Worm (Caenorhabditis elegans): ENCODE data around the gene gcy-32.
A peak's percentile ranks its signal among the peaks of the same experiment; 100 is the strongest.

The gcy-32 gene

DNA sequence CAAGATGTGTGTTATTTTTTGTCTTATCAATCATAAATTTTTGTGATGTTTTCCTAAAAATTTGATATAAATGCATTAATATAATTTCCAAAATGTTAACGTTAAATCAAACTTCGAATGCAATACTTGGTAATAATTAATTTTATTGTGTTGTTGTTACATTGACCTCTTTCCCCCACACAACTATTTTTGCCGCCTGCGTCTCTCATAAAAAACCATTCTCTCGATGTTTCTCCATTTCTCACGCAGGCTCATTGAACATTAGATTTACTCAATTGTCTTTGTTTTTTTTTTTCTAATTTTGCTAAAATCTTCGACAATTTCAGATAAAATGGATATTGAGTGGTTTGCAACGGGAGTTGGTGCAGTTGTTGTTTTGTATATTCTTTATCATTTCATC is 9.1 kb downstream of the gcy-32 start, which contains the start of gene stdh-1:
Gene stdh-1 (plus strand): TSS at position 327 of the 400 bp plus-strand sequence.
- TF ChIP-seq ces-1 (GFP tag; optimal IDR thresholded peaks at IDR 0.05) (peak; percentile 79), elt-1 (tag; optimal IDR thresholded peaks at IDR 0.05; ENCODE audit: borderline replicate concordance, insufficient read depth) (no peak)

DNA sequence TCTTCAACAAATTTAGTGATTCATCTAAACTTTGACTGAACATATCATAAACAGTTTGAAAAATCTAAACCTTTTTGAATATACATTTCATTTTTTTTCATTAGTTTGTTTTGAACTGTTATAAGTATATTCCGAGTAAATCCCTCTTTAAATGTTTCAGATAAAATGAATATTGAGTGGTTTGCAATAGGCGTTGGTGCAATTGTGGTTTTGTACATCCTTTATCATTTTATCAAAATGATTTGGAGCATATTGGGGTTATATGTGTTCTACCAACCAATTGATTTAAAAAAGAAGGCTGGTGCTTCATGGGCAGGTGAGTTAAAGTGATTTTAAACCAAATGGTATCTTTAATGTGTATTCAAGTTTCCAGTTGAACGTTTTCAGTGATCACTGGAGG is 10.8 kb downstream of the gcy-32 start, which contains the start of gene stdh-3:
Gene stdh-3 (plus strand): TSS at position 166 of the 400 bp plus-strand sequence.
- no peak for TF ChIP-seq nhr-12 (tag; optimal IDR thresholded peaks at IDR 0.05)
- TF ChIP-seq elt-1 (tag; optimal IDR thresholded peaks at IDR 0.05; ENCODE audit: borderline replicate concordance, insufficient read depth): no peak
- TF ChIP-seq drap-1 (GFP tag; optimal IDR thresholded peaks at IDR 0.05): no peak
- TF ChIP-seq bed-3 (GFP tag; optimal IDR thresholded peaks at IDR 0.05): no peak
- no peak for TF ChIP-seq ceh-83 (GFP tag; optimal IDR thresholded peaks at IDR 0.05)
- no peak for TF ChIP-seq ceh-43 (GFP tag; optimal IDR thresholded peaks at IDR 0.05)
- TF ChIP-seq zip-8 (tag; optimal IDR thresholded peaks at IDR 0.05): no peak
- TF ChIP-seq flh-1 (GFP tag; optimal IDR thresholded peaks at IDR 0.05): no peak
- no peak for TF ChIP-seq unc-62 (GFP tag; optimal IDR thresholded peaks at IDR 0.05)
- no peak for TF ChIP-seq nhr-2 (tag; optimal IDR thresholded peaks at IDR 0.05)
- no peak for TF ChIP-seq cnd-1 (tag; optimal IDR thresholded peaks at IDR 0.05)
- no peak for TF ChIP-seq mls-2 (tag; optimal IDR thresholded peaks at IDR 0.05)
- TF ChIP-seq ces-1 (GFP tag; optimal IDR thresholded peaks at IDR 0.05): no peak
- no peak for TF ChIP-seq blmp-1 (tag; optimal IDR thresholded peaks at IDR 0.05)
- TF ChIP-seq nhr-28 (tag; optimal IDR thresholded peaks at IDR 0.05): no peak
- TF ChIP-seq M03D4.4 (tag; optimal IDR thresholded peaks at IDR 0.05): no peak

DNA sequence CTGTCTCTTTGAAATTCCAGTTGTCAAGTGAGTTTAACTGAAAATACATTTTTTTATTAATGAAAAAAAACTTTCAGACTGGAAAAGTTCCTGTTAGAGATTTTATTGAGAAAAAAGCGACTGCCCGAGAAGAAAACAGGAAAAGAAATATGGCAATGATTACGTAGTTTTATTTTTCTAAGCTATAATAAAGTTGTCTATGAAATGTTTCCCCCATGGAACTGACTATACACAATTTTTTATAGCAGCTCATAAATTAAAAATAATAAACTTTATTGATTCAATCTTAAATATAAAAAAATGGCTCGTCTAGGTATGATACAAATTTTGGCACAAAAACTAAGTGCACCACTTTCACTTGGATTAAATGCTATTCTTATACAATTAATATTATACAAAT is 12.8 kb downstream of the gcy-32 start, which contains the start of gene C06B3.1:
Gene C06B3.1 (plus strand): TSS at position 301 of the 400 bp plus-strand sequence.
- TF ChIP-seq ham-2 (GFP tag; optimal IDR thresholded peaks at IDR 0.05) (no peak), flh-1 (GFP tag; optimal IDR thresholded peaks at IDR 0.05) (no peak), M03D4.4 (tag; optimal IDR thresholded peaks at IDR 0.05) (no peak), nhr-12 (tag; optimal IDR thresholded peaks at IDR 0.05) (no peak), cnd-1 (tag; optimal IDR thresholded peaks at IDR 0.05) (no peak), elt-1 (tag; optimal IDR thresholded peaks at IDR 0.05; ENCODE audit: borderline replicate concordance, insufficient read depth) (no peak), blmp-1 (tag; optimal IDR thresholded peaks at IDR 0.05) (no peak), bed-3 (GFP tag; optimal IDR thresholded peaks at IDR 0.05) (no peak), elt-3 (tag; optimal IDR thresholded peaks at IDR 0.05) (no peak), mab-5 (tag; optimal IDR thresholded peaks at IDR 0.05) (no peak), drap-1 (GFP tag; optimal IDR thresholded peaks at IDR 0.05) (no peak)

DNA sequence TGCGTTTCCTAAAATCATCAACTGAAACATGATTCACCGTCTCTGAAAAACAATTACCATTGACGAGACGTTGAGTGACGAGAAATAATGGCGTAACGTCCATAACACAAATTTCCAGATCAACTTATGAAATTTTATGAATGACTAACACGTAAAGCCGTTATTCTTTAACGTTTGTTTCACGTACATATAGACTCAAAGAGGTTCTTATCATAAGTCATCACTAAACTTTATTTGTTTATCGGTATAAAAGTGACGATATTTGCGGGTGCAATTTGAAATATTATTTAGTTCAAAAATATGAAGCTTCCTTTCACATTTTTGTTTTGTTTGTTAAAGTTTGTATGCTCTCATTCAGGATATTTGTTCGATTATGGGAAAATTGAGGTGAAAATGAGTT is 16.1 kb downstream of the gcy-32 start, which contains the start of gene oac-3:
Gene oac-3 (plus strand): TSS at position 301 of the 400 bp plus-strand sequence.
- TF ChIP-seq flh-1 (GFP tag; optimal IDR thresholded peaks at IDR 0.05): no peak
- no peak for TF ChIP-seq mab-5 (tag; optimal IDR thresholded peaks at IDR 0.05)
- no peak for TF ChIP-seq zip-8 (tag; optimal IDR thresholded peaks at IDR 0.05)
- TF ChIP-seq nhr-12 (tag; optimal IDR thresholded peaks at IDR 0.05): no peak
- no peak for TF ChIP-seq unc-39 (tag; optimal IDR thresholded peaks at IDR 0.05)
- no peak for TF ChIP-seq drap-1 (GFP tag; optimal IDR thresholded peaks at IDR 0.05)
- no peak for TF ChIP-seq sptf-1 (tag; optimal IDR thresholded peaks at IDR 0.05)
- no peak for TF ChIP-seq mls-2 (tag; optimal IDR thresholded peaks at IDR 0.05)
- TF ChIP-seq hlh-1 (tag; optimal IDR thresholded peaks at IDR 0.05): no peak
- TF ChIP-seq ceh-39 (tag; optimal IDR thresholded peaks at IDR 0.05): no peak
- TF ChIP-seq ceh-83 (GFP tag; optimal IDR thresholded peaks at IDR 0.05): no peak
- TF ChIP-seq nhr-28 (tag; optimal IDR thresholded peaks at IDR 0.05): no peak
- TF ChIP-seq ztf-11 (tag; optimal IDR thresholded peaks at IDR 0.05): no peak
- no peak for TF ChIP-seq nhr-2 (tag; optimal IDR thresholded peaks at IDR 0.05)
- TF ChIP-seq sem-2 (GFP tag; optimal IDR thresholded peaks at IDR 0.05): no peak
- no peak for TF ChIP-seq ceh-43 (GFP tag; optimal IDR thresholded peaks at IDR 0.05)
- TF ChIP-seq mep-1 (tag; optimal IDR thresholded peaks at IDR 0.05): no peak

DNA sequence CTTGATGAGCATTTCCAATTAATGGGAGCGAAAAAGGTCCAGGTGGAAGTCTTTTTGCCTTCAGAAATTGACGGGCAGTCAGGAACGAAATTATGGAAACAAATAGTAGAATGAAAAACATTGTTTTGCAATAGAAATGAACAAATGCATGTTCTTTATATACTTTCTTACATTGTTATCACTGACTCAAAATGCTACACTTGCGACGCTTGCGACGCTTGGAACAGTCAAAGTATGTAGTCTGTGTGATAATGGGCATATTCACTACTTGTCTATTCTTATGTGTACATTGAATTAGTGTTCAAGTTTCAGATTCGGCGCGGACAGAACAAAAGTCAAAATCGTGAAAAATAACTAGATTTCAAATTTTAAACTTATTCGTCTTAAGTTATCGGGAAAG is 16.9 kb downstream of the gcy-32 start, which contains the start of gene cyp-35C1:
Gene cyp-35C1 (minus strand): TSS at position 132 of the 400 bp plus-strand sequence.
- TF ChIP-seq nhr-2 (tag; optimal IDR thresholded peaks at IDR 0.05) (no peak), elt-1 (tag; optimal IDR thresholded peaks at IDR 0.05; ENCODE audit: borderline replicate concordance, insufficient read depth) (no peak), nhr-12 (tag; optimal IDR thresholded peaks at IDR 0.05) (no peak), snpc-4 (tag; optimal IDR thresholded peaks at IDR 0.05) (no peak), ceh-83 (GFP tag; optimal IDR thresholded peaks at IDR 0.05) (no peak), mep-1 (tag; optimal IDR thresholded peaks at IDR 0.05) (no peak), sem-2 (GFP tag; optimal IDR thresholded peaks at IDR 0.05) (no peak), flh-1 (GFP tag; optimal IDR thresholded peaks at IDR 0.05) (no peak), blmp-1 (tag; optimal IDR thresholded peaks at IDR 0.05) (no peak), lin-32 (GFP tag; optimal IDR thresholded peaks at IDR 0.05) (no peak), tbx-8 (GFP tag; optimal IDR thresholded peaks at IDR 0.05) (no peak), elt-3 (tag; optimal IDR thresholded peaks at IDR 0.05) (no peak), ceh-39 (tag; optimal IDR thresholded peaks at IDR 0.05) (no peak), ztf-11 (tag; optimal IDR thresholded peaks at IDR 0.05) (no peak), ces-1 (GFP tag; optimal IDR thresholded peaks at IDR 0.05) (no peak), bed-3 (GFP tag; optimal IDR thresholded peaks at IDR 0.05) (no peak), drap-1 (GFP tag; optimal IDR thresholded peaks at IDR 0.05) (no peak)
